Worm (Caenorhabditis elegans) whole organism, L2 larva: ENCODE data around the gene aat-2.

Source experiments
- elt-3 ChIP-seq: sonication (generic microtip); optimal IDR thresholded peaks from 2 replicates; lab custom pipeline; 2017; ENCODE audit warnings: missing biosample characterization, missing genetic modification characterization
- nhr-11 ChIP-seq: fragments of 150-350 bp; optimal IDR thresholded peaks from 2 replicates; lab custom pipeline; 2014; ENCODE audit warnings: missing biosample characterization, missing genetic modification characterization
- nhr-237 ChIP-seq: fragments of 150-350 bp; optimal IDR thresholded peaks from 2 replicates; lab custom pipeline; 2014; ENCODE audit warnings: missing biosample characterization, missing genetic modification characterization
- nhr-25 ChIP-seq: fragments of 150-350 bp; sonication (generic microtip); optimal IDR thresholded peaks from 3 replicates; lab custom pipeline; 2014; ENCODE audit warnings: missing biosample characterization, missing genetic modification characterization
- ztf-11 ChIP-seq: sonication (generic microtip); optimal IDR thresholded peaks from 2 replicates; lab custom pipeline; 2017; ENCODE audit warnings: missing biosample characterization, missing genetic modification characterization

DNA sequence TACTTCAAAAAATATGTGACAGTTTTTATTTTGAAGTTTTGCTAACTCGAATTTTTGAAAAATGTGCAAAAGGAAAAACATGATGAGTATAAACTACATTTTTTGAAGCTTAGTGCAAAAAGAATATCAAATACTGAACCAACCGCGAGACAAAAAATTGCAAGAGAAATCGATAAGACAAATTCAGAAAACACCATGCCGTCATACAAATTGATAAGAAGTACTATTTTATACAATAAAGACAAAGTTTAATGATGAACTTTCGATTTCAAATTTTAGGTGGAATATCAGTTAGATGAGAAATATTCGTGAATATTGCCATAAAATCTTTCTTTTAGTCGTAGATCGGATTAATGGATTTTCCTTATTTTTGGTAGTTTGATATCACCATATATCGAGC lies 16.5 kb upstream of the aat-2 start:
- TF ChIP-seq nhr-11 (tag; lab: Kevin White, UChicago) (no peak), elt-3 (no peak), nhr-237 (tag; lab: Kevin White, UChicago) (no peak), ztf-11 (tag; lab: Kevin White, UChicago) (no peak), nhr-25 (no peak)
